Fruit fly (Drosophila melanogaster): ENCODE results near the gene Ctr1C.

dm6 chr3R:30922414-30922813, 41.7 kb downstream of the Ctr1C start:
- TF ChIP-seq psq (optimal IDR thresholded peaks at IDR 0.05) (no peak), usp (GFP tag; optimal IDR thresholded peaks at IDR 0.05) (no peak), EcR (GFP tag; optimal IDR thresholded peaks at IDR 0.05) (no peak), pan (optimal IDR thresholded peaks at IDR 0.05) (no peak), CG8478 (optimal IDR thresholded peaks at IDR 0.05) (no peak)

All from whole organism.